Fruit fly (Drosophila melanogaster): ENCODE data around the gene CG6610.

dm6 chr3L:6097270-6097669 is 21.9 kb downstream of the CG6610 start, which contains the start of gene Ets65A:
- TF ChIP-seq usp (GFP tag; optimal IDR thresholded peaks at IDR 0.05) (no peak), Dfd (GFP tag; optimal IDR thresholded peaks at IDR 0.05) (no peak), Hnf4 (GFP tag; optimal IDR thresholded peaks at IDR 0.05) (no peak), Dif (GFP tag; optimal IDR thresholded peaks at IDR 0.05; ENCODE audit: partially characterized antibody) (no peak), foxo (GFP tag; optimal IDR thresholded peaks at IDR 0.05) (no peak), Jra (GFP tag; optimal IDR thresholded peaks at IDR 0.05) (no peak)
